Fruit fly (Drosophila melanogaster) whole organism: Measurements from ENCODE around the gene DCP2.

ENCODE experiments used
- CG8478 ChIP-seq: fragments of >200 bp; optimal IDR thresholded peaks from 2 replicates; lab custom pipeline; 2018; ENCODE audit warnings: inconsistent platforms
- Dll ChIP-seq: fragments of >200 bp; optimal IDR thresholded peaks from 2 replicates; lab custom pipeline; 2017
- EcR ChIP-seq, 2 experiments: fragments of >200 bp; optimal IDR thresholded peaks; 2 replicates each; lab custom pipeline; 2017; ENCODE audit warnings: missing biosample characterization in 2 of 2, missing genetic modification characterization in 2 of 2, missing genetic modification reagents in 2 of 2
- pan ChIP-seq: fragments of >200 bp; optimal IDR thresholded peaks from 2 replicates; lab custom pipeline; 2017
- psq ChIP-seq: fragments of >200 bp; optimal IDR thresholded peaks from 2 replicates; lab custom pipeline; 2017
- usp ChIP-seq: fragments of >200 bp; optimal IDR thresholded peaks from 2 replicates; lab custom pipeline; 2017; ENCODE audit warnings: missing biosample characterization, missing genetic modification characterization, mixed read lengths

The DCP2 gene

dm6 chr3L:15794311-15794710 is 31.9 kb downstream of the DCP2 start:
- TF ChIP-seq CG8478 (lab: Kevin White, UChicago), result no peak
- TF ChIP-seq pan (lab: Kevin White, UChicago), result no peak
- no peak for TF ChIP-seq psq
- TF ChIP-seq Dll (lab: Kevin White, UChicago), result no peak
- no peak for TF ChIP-seq EcR (GFP tag; optimal IDR thresholded peaks at IDR 0.05; lab: Kevin White, UChicago)

dm6 chr3L:15791072-15791471 is 35.2 kb downstream of the DCP2 start:
- TF ChIP-seq pan (lab: Kevin White, UChicago) (no peak), usp (GFP tag; lab: Kevin White, UChicago) (no peak), EcR (GFP tag; optimal IDR thresholded peaks at IDR 0.05; lab: Kevin White, UChicago) (no peak), psq (no peak), CG8478 (lab: Kevin White, UChicago) (no peak), Dll (lab: Kevin White, UChicago) (no peak)

dm6 chr3L:15787406-15787805 is 38.8 kb downstream of the DCP2 start:
- TF ChIP-seq Dll (lab: Kevin White, UChicago) (no peak), CG8478 (lab: Kevin White, UChicago) (no peak), usp (GFP tag; lab: Kevin White, UChicago) (no peak), EcR (GFP tag; optimal IDR thresholded peaks at IDR 0.05; lab: Kevin White, UChicago) (no peak), pan (lab: Kevin White, UChicago) (no peak), psq (no peak)

dm6 chr3L:15785368-15785767 is 40.9 kb downstream of the DCP2 start:
- TF ChIP-seq usp (GFP tag; lab: Kevin White, UChicago), result no peak
- TF ChIP-seq psq, result no peak
- no peak for TF ChIP-seq EcR (GFP tag; optimal IDR thresholded peaks at IDR 0.05; lab: Kevin White, UChicago)
- TF ChIP-seq CG8478 (lab: Kevin White, UChicago), result no peak
- no peak for TF ChIP-seq pan (lab: Kevin White, UChicago)
- TF ChIP-seq Dll (lab: Kevin White, UChicago), result no peak

dm6 chr3L:15778951-15779350 is 47.3 kb downstream of the DCP2 start:
- TF ChIP-seq CG8478 (lab: Kevin White, UChicago) (no peak), Dll (lab: Kevin White, UChicago) (no peak), pan (lab: Kevin White, UChicago) (no peak), usp (GFP tag; lab: Kevin White, UChicago) (no peak), psq (no peak), EcR (GFP tag; optimal IDR thresholded peaks at IDR 0.05; lab: Kevin White, UChicago) (no peak)

- TF ChIP-seq Dll (lab: Kevin White, UChicago) (no peak), pan (lab: Kevin White, UChicago) (no peak), EcR (GFP tag; optimal IDR thresholded peaks at IDR 0.05; lab: Kevin White, UChicago) (no peak), psq (no peak), CG8478 (lab: Kevin White, UChicago) (no peak), usp (GFP tag; lab: Kevin White, UChicago) (no peak)
Measured at dm6 chr3L:15777839-15778238, 48.4 kb downstream of the DCP2 start.

DNA sequence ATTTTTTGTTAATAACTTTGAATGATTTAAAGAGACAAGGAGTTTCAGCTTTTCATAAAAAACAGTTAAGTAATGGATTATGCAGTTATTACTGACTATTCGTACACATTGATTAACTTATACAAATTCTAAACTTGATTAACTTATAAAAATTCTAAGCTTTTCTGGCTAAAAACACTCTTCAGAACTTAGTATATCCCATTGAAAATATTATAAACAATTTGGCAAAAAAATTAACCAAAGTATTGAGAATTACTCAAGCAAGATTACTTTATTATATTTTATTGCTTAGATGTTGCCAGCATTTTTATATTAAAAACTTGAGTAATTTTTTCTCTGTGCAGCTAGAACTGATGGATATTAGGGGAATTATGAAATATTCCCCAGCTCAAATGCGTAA is 48.8 kb downstream of the DCP2 start:
- TF ChIP-seq psq (no peak), Dll (lab: Kevin White, UChicago) (no peak), usp (GFP tag; lab: Kevin White, UChicago) (no peak)

- TF ChIP-seq EcR (GFP tag; optimal IDR thresholded peaks at IDR 0.05; lab: Kevin White, UChicago) (no peak), pan (lab: Kevin White, UChicago) (no peak), usp (GFP tag; lab: Kevin White, UChicago) (no peak), CG8478 (lab: Kevin White, UChicago) (no peak), psq (no peak), Dll (lab: Kevin White, UChicago) (no peak)
Measured at dm6 chr3L:15775498-15775897, 50.7 kb downstream of the DCP2 start.

- TF ChIP-seq CG8478 (lab: Kevin White, UChicago) (no peak), pan (lab: Kevin White, UChicago) (no peak), Dll (lab: Kevin White, UChicago) (no peak), EcR (GFP tag; optimal IDR thresholded peaks at IDR 0.05; lab: Kevin White, UChicago) (no peak)
Measured at dm6 chr3L:15772239-15772638, 54.0 kb downstream of the DCP2 start.

- TF ChIP-seq Dll (lab: Kevin White, UChicago), result no peak
- no peak for TF ChIP-seq usp (GFP tag; lab: Kevin White, UChicago)
- no peak for TF ChIP-seq pan (lab: Kevin White, UChicago)
- TF ChIP-seq psq, result no peak
- TF ChIP-seq CG8478 (lab: Kevin White, UChicago), result no peak
- no peak for TF ChIP-seq EcR (GFP tag; optimal IDR thresholded peaks at IDR 0.05; lab: Kevin White, UChicago)
Measured at dm6 chr3L:15771565-15771964, 54.7 kb downstream of the DCP2 start.

DNA sequence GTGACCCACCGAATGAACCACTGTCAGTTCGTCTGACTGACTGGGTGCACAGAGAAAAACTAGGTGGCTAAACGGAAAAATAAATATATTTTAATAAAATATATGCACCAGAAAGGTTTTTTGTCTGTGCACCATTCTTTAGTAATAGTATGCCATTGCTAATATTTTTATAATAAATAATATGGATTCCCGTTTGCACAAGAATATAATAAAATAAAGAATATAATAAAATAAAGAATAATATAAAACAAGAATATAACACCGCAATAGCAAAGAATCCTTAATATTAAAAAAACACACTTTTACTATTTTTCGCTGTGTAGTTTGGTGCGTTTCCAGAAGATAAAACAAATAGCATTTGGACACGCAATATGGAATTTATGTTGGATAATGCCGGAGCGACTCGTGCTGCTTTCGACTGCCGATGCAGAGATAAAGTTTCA is 57.3 kb downstream of the DCP2 start:
- TF ChIP-seq usp (GFP tag; lab: Kevin White, UChicago), result no peak
- no peak for TF ChIP-seq pan (lab: Kevin White, UChicago)
- TF ChIP-seq psq, result no peak
- no peak for TF ChIP-seq EcR (GFP tag; optimal IDR thresholded peaks at IDR 0.05; lab: Kevin White, UChicago)
- no peak for TF ChIP-seq CG8478 (lab: Kevin White, UChicago)
- no peak for TF ChIP-seq Dll (lab: Kevin White, UChicago)
